Worm (Caenorhabditis elegans) whole organism, early embryonic: ENCODE data around the gene idhb-1.

Experiments used
- B0310.2 ChIP-seq: sonication (generic microtip); optimal IDR thresholded peaks from 2 replicates; lab custom pipeline; 2016; ENCODE audit warnings: mild to moderate bottlenecking, missing genetic modification characterization, missing compliant biosample characterization
- F13C5.2 ChIP-seq: sonication (generic microtip); optimal IDR thresholded peaks from 2 replicates; lab custom pipeline; 2017; ENCODE audit warnings: mild to moderate bottlenecking, missing genetic modification characterization, inconsistent platforms, missing compliant biosample characterization
- aly-1 ChIP-seq: sonication (generic microtip); optimal IDR thresholded peaks from 2 replicates; lab custom pipeline; 2016; ENCODE audit warnings: missing genetic modification characterization, missing compliant biosample characterization
- ama-1 ChIP-seq: fragments of 150-350 bp; optimal IDR thresholded peaks from 2 replicates; lab custom pipeline; 2014
- ceh-13 ChIP-seq: fragments of 200-800 bp; sonication (Bioruptor generic); optimal IDR thresholded peaks from 2 replicates; lab custom pipeline; 2018; ENCODE audit warnings: mild to moderate bottlenecking, missing genetic modification characterization, missing compliant biosample characterization
- ceh-36 ChIP-seq: sonication (generic microtip); optimal IDR thresholded peaks from 2 replicates; lab custom pipeline; 2016; ENCODE audit warnings: missing genetic modification characterization, inconsistent platforms, missing compliant biosample characterization
- ets-7 ChIP-seq: sonication (generic microtip); optimal IDR thresholded peaks from 2 replicates; lab custom pipeline; 2016; ENCODE audit warnings: missing genotype, missing genetic modification characterization, missing compliant biosample characterization
- flt-1 ChIP-seq: fragments of 200-800 bp; sonication (Bioruptor generic); IDR thresholded peaks from 2 replicates; pipeline ENCODE4 v1.3.6; 2022; ENCODE audit warnings: missing genetic modification characterization, missing compliant biosample characterization
- hmbx-1 ChIP-seq: sonication (generic microtip); optimal IDR thresholded peaks from 2 replicates; lab custom pipeline; 2016; ENCODE audit warnings: mild to moderate bottlenecking, missing genetic modification characterization, missing compliant biosample characterization
- hmg-4 ChIP-seq: fragments of 200-800 bp; sonication (Bioruptor generic); optimal IDR thresholded peaks from 2 replicates; lab custom pipeline; 2018; ENCODE audit warnings: mild to moderate bottlenecking, missing genetic modification characterization, missing compliant biosample characterization
- hnd-1 ChIP-seq: sonication (generic microtip); optimal IDR thresholded peaks from 2 replicates; lab custom pipeline; 2016; ENCODE audit warnings: missing genetic modification characterization, missing compliant biosample characterization
- pes-1 ChIP-seq: fragments of 200-800 bp; sonication (Bioruptor generic); IDR thresholded peaks from 2 replicates; pipeline ENCODE4 v1.3.6; 2022; ENCODE audit warnings: missing genetic modification reagents, missing genetic modification characterization, missing compliant biosample characterization
- scrt-1 ChIP-seq: fragments of 200-800 bp; sonication (Bioruptor generic); IDR thresholded peaks from 2 replicates; pipeline ENCODE4 v1.3.6; 2022; ENCODE audit warnings: missing genetic modification characterization, missing compliant biosample characterization
- sea-1 ChIP-seq: fragments of 200-800 bp; sonication (Bioruptor generic); conservative IDR thresholded peaks from 2 replicates; pipeline ENCODE4 v1.3.6; 2022; ENCODE audit warnings: missing genetic modification characterization, missing compliant biosample characterization
- tbx-11 ChIP-seq: fragments of 200-800 bp; sonication (Bioruptor generic); IDR thresholded peaks from 2 replicates; pipeline ENCODE4 v1.3.6; 2022; ENCODE audit warnings: missing genetic modification characterization, missing compliant biosample characterization
- tbx-37 ChIP-seq: fragments of 200-800 bp; sonication (Bioruptor generic); conservative IDR thresholded peaks from 2 replicates; pipeline ENCODE4 v1.3.6; 2022; ENCODE audit warnings: missing genetic modification reagents, missing genetic modification characterization, missing compliant biosample characterization
- tra-4 ChIP-seq: sonication (generic microtip); optimal IDR thresholded peaks from 2 replicates; lab custom pipeline; 2017; ENCODE audit warnings: missing genetic modification characterization, missing compliant biosample characterization

idhb-1 gene

DNA sequence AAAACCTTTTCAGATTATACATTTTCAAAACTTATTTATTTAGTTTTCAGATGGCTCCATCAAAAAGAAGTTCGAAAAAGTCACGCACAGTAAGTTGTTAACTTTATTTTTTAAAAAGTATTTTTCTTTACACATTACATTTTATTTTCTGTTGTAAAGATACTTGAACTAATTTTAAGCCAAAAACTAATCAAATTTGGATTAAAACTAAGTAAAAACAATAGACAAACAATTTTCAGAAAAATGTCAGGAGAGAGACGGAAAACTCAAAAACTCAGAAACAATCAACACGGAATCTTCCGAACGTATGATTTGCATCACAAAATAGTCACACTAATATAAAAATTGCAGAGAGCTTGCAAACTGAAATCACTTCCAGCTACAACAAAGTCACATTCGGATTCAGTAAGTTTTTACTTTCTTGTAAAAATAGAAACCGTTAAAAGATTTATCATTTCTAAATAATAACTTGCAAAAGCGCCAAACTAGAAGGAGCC is 31.9 kb downstream of the idhb-1 start, which contains the start of gene ceh-89:
ceh-89 (plus strand) TSS at position 51 of the 497 bp plus-strand sequence.
- TF ChIP-seq ets-7 (no peak), tbx-11 (GFP tag; lab: Robert Waterston, UW) (no peak), ceh-13 (GFP tag; lab: Kevin White, UChicago) (no peak), scrt-1 (GFP tag; lab: Robert Waterston, UW) (no peak), tra-4 (no peak), sea-1 (GFP tag; lab: Robert Waterston, UW) (no peak), ceh-36 (tag; lab: Kevin White, UChicago) (no peak), pes-1 (no peak), flt-1 (GFP tag; lab: Robert Waterston, UW) (no peak), hnd-1 (no peak), hmg-4 (GFP tag; lab: Kevin White, UChicago) (no peak), aly-1 (tag; lab: Kevin White, UChicago) (no peak), F13C5.2 (tag; lab: Kevin White, UChicago) (no peak), tbx-37 (GFP tag; lab: Robert Waterston, UW) (no peak), B0310.2 (tag; lab: Kevin White, UChicago) (no peak), ama-1 (lab: Kevin White, UChicago) (no peak)

DNA sequence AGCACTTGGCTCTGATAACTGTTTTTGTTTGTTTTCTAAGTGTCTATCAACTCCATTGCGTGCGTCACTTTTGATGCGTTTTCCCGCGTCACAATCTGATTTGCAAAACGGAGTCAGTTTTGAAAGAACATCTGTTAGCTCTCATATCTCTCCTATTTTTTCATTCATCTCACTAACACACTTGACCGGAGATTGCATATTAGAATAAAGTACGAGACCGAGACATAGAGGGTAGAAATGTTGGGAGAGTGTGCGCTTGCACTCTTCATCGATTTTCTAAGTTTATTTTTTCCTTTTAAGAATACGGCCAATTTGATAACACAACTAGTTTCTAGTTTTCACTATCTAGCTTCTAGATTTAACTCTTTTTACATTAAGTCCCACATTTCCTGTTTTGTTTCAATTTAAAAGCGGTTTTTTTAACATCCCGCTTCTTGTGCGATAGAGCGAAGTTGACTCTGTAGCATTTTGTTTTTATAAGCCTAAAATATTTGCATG is 32.5 kb downstream of the idhb-1 start:
- TF ChIP-seq tbx-37 (GFP tag; lab: Robert Waterston, UW) (no peak), hmg-4 (GFP tag; lab: Kevin White, UChicago) (no peak), sea-1 (GFP tag; lab: Robert Waterston, UW) (no peak), aly-1 (tag; lab: Kevin White, UChicago) (no peak), tra-4 (no peak), ama-1 (lab: Kevin White, UChicago) (no peak), pes-1 (no peak), F13C5.2 (tag; lab: Kevin White, UChicago) (no peak), ceh-13 (GFP tag; lab: Kevin White, UChicago) (no peak), B0310.2 (tag; lab: Kevin White, UChicago) (no peak), flt-1 (GFP tag; lab: Robert Waterston, UW) (no peak), scrt-1 (GFP tag; lab: Robert Waterston, UW) (no peak), ets-7 (no peak), ceh-36 (tag; lab: Kevin White, UChicago) (no peak), tbx-11 (GFP tag; lab: Robert Waterston, UW) (no peak), hmbx-1 (tag; lab: Kevin White, UChicago) (no peak), hnd-1 (no peak)

DNA sequence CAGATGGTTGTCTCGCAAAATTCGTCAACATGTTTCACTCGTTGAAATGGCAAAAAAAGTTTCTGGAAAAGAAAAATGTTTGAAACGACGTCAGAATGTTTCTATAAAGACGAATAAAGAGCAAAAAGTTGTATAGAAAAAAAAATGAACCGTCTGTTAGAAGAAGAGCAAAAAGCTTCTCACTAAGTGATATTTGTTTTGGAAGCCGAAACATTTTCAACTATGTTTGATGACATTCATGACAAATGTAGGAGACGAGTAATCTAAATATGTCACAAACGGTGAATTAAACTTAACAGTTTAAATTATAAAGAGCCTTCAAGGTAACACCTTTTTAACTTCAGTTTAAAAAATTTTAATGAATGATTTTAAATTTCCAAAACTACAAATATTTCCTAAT is 33.8 kb downstream of the idhb-1 start, which contains the start of gene nkat-1:
nkat-1 (minus strand) TSS at position 101 of the 400 bp plus-strand sequence.
- no peak for TF ChIP-seq ceh-13 (GFP tag; lab: Kevin White, UChicago)
- no peak for TF ChIP-seq ceh-36 (tag; lab: Kevin White, UChicago)
- TF ChIP-seq aly-1 (tag; lab: Kevin White, UChicago), result no peak
- no peak for TF ChIP-seq B0310.2 (tag; lab: Kevin White, UChicago)
- TF ChIP-seq ets-7, result no peak
- TF ChIP-seq hnd-1, result no peak
- no peak for TF ChIP-seq hmbx-1 (tag; lab: Kevin White, UChicago)
- no peak for TF ChIP-seq sea-1 (GFP tag; lab: Robert Waterston, UW)
- TF ChIP-seq tra-4, result no peak
- no peak for TF ChIP-seq pes-1
- TF ChIP-seq F13C5.2 (tag; lab: Kevin White, UChicago), result no peak
- TF ChIP-seq tbx-11 (GFP tag; lab: Robert Waterston, UW), result no peak
- TF ChIP-seq tbx-37 (GFP tag; lab: Robert Waterston, UW), result no peak
- no peak for TF ChIP-seq ama-1 (lab: Kevin White, UChicago)
- no peak for TF ChIP-seq hmg-4 (GFP tag; lab: Kevin White, UChicago)
- TF ChIP-seq scrt-1 (GFP tag; lab: Robert Waterston, UW), result no peak

DNA sequence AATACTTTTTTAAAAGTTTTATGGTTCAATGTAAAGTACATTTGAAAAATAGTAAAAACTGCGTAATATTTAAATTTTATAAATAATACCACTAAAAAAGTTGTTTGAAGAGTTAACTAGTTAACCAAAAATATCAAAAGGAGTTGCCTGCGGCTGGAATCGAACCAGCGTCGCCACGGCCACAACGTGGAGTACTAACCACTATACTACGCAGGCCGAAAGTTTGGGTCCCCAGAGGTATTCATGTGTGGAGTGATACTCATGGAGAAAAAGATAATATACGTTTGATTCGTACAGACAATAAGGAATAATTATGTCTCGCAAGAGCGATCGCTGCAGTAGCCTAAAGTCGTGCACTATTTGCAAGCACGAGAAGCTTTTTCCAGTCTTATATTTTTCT is 37.1 kb downstream of the idhb-1 start:
- TF ChIP-seq pes-1 (peak; percentile 67), scrt-1 (GFP tag; lab: Robert Waterston, UW) (0 out of 2 replicates have a peak, but pooled peaks have one; percentile 38), flt-1 (GFP tag; lab: Robert Waterston, UW) (0 out of 2 replicates have a peak, but pooled peaks have one; percentile 15)

DNA sequence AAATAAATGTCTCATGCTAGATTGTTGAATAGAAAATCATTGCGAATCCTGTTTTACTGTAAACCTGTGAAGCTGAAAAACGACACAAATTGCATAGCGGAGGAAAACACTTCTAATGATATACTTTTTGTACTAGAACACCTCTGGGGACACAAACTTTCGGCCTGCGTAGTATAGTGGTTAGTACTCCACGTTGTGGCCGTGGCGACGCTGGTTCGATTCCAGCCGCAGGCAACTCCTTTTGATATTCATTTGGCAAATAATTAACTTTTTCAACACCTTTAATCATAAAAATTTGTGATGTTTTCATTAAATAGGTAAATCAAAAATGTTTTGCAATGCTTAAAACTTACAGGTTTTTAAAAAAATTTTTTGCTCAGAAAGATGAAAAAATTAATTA is 39.0 kb downstream of the idhb-1 start:
- TF ChIP-seq sea-1 (GFP tag; lab: Robert Waterston, UW) (peak; percentile 73; the same call in 1 of the 2 replicates), pes-1 (peak; percentile 62), flt-1 (GFP tag; lab: Robert Waterston, UW) (peak; percentile 11; the same call in 1 of the 2 replicates), tbx-37 (GFP tag; lab: Robert Waterston, UW) (no peak), F13C5.2 (tag; lab: Kevin White, UChicago) (no peak)

DNA sequence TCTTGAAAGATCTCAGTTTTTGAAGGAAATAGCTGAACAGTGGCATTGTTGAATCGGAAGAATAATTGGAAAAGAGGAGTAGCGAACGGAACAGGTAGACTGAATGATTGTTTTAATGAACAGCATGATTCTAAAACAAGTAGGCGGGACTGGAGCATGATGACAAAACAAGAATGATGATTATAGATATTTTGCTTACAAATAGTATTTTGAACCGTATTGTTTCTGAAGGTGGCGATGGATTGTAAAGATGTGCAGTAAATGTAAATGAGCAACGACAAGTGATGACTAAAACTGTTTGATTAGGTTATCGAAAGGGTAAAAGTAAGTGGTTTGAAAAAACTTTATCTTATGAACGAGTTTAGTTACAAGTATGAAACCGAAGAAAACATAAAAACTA is 39.6 kb downstream of the idhb-1 start, which contains the start of gene F28H6.8:
F28H6.8 (minus strand) TSS at position 101 of the 400 bp plus-strand sequence.
- TF ChIP-seq sea-1 (GFP tag; lab: Robert Waterston, UW), result no peak
- TF ChIP-seq ceh-13 (GFP tag; lab: Kevin White, UChicago), result no peak
- no peak for TF ChIP-seq hmg-4 (GFP tag; lab: Kevin White, UChicago)
- no peak for TF ChIP-seq pes-1
- TF ChIP-seq hmbx-1 (tag; lab: Kevin White, UChicago), result no peak
- no peak for TF ChIP-seq hnd-1
- no peak for TF ChIP-seq ama-1 (lab: Kevin White, UChicago)
- no peak for TF ChIP-seq tra-4
- TF ChIP-seq scrt-1 (GFP tag; lab: Robert Waterston, UW), result no peak
- TF ChIP-seq ets-7, result no peak

DNA sequence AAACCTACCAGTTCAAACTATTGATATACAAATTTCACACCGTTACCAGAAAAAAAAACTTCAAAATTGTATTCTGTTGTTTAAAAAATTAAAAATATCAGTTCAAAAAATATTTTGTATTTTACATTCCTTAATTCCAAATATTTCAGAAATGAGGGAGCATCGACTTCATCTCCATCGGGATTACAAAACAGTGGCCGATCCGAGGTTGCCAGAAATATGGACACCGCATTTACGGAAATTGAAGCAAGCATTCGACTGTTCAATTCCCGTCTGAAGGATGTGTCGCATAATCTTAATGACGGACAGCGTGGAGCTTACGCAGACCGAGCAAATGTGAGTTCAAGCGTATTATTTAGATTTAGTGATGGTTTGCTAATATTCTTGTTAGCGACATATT is 41.2 kb downstream of the idhb-1 start:
- TF ChIP-seq ceh-13 (GFP tag; lab: Kevin White, UChicago), result no peak
- TF ChIP-seq pes-1, result no peak
- no peak for TF ChIP-seq aly-1 (tag; lab: Kevin White, UChicago)
- no peak for TF ChIP-seq ets-7
- TF ChIP-seq sea-1 (GFP tag; lab: Robert Waterston, UW), result no peak
- no peak for TF ChIP-seq flt-1 (GFP tag; lab: Robert Waterston, UW)
- no peak for TF ChIP-seq ama-1 (lab: Kevin White, UChicago)
- no peak for TF ChIP-seq tra-4
- TF ChIP-seq F13C5.2 (tag; lab: Kevin White, UChicago), result no peak
- TF ChIP-seq B0310.2 (tag; lab: Kevin White, UChicago), result no peak
- no peak for TF ChIP-seq hnd-1
- no peak for TF ChIP-seq tbx-37 (GFP tag; lab: Robert Waterston, UW)
- no peak for TF ChIP-seq tbx-11 (GFP tag; lab: Robert Waterston, UW)
- no peak for TF ChIP-seq hmbx-1 (tag; lab: Kevin White, UChicago)
- no peak for TF ChIP-seq hmg-4 (GFP tag; lab: Kevin White, UChicago)
- no peak for TF ChIP-seq scrt-1 (GFP tag; lab: Robert Waterston, UW)
